Worm (Caenorhabditis elegans): Measurements from ENCODE around the gene hrg-3.

DNA sequence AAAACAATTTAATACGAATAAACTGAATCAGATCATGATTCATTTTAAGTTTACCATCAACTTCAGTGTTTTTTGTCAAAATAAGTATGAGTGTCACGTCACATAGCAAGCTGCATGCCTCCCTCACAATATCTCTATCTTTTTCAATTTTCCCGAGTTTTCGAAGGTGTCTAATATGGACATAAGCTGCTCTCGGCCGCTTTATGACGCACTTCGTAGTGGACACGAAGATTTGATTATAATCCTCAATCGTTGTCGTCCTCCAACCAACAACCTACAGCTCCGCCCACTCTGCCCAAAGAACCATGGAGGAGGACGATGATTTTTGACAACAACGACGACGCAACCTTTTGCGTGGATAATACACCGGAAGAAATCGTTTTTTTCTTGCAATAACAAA lies 39.7 kb downstream of the hrg-3 start:
- TF ChIP-seq nhr-23 (tag; optimal IDR thresholded peaks at IDR 0.05) (no peak), dmd-4 (tag; optimal IDR thresholded peaks at IDR 0.05) (no peak), ama-1 (optimal IDR thresholded peaks at IDR 0.05) (no peak), aly-2 (tag; optimal IDR thresholded peaks at IDR 0.05) (no peak), skn-1 (tag; optimal IDR thresholded peaks at IDR 0.05) (no peak)

All from whole organism, L2 larva.